Worm (Caenorhabditis elegans): ENCODE data around the gene ZC15.3.

DNA sequence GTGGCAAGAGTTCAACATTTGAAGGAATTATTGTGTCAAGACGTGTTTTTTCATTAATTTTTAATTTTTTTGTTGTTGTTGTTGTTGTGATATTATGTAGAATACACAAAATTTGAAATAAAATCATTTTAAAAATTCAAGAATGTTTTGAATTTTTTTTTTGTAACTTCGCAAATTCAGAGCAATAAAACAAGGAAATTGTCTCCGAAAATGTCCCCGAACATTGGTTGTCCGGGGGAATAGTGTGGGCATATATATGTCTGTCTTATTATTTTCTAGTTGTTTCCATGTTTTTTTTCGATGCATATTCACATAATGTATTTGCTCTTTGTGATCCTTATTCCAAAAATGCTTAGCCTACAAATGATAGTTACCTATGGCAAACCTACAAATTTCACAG is 8.1 kb downstream of the ZC15.3 start, which contains the start of gene clec-262:
- TF ChIP-seq fkh-10 (GFP tag; optimal IDR thresholded peaks at IDR 0.05) (no peak), ceh-2 (tag; optimal IDR thresholded peaks at IDR 0.05) (no peak), npax-4 (tag; optimal IDR thresholded peaks at IDR 0.05) (no peak), pag-3 (tag; optimal IDR thresholded peaks at IDR 0.05; ENCODE audit: borderline replicate concordance) (no peak)

Data from whole organism, late embryonic.